Worm (Caenorhabditis elegans) whole organism, L4/young adult: ENCODE data around the gene npr-30.

Experiments used
- W03F9.2 ChIP-seq: fragments of 150-350 bp; optimal IDR thresholded peaks from 2 replicates; lab custom pipeline; 2014; ENCODE audit warnings: missing biosample characterization, missing genetic modification characterization
- dao-5 ChIP-seq: sonication (generic microtip); optimal IDR thresholded peaks from 2 replicates; lab custom pipeline; 2016; ENCODE audit warnings: missing genotype, missing genetic modification characterization, moderate library complexity, missing compliant biosample characterization
- him-1 ChIP-seq: sonication (generic microtip); optimal IDR thresholded peaks from 2 replicates; lab custom pipeline; 2016; ENCODE audit warnings: missing genotype, missing genetic modification reagents, missing genetic modification characterization, missing compliant biosample characterization

DNA sequence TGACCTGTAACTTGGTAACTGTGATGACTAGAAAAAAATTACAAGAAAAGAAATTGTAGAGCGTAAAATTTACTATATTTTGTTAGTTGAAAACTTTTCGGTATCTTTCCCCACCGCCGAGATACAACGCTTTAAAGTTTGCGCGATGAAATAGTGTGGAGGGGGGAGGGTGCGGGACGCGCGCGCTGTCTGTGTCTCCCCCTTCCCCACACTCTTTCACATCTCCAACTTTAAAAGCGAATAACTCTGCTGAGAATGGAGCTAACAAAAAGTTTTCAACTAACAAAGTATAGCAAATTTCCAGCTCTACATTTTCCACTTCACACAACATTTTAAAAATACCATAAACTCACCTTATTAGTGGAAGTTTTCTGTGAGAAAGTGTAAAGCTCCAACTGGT is 14.4 kb downstream of the npr-30 start:
- TF ChIP-seq him-1 (tag; lab: Kevin White, UChicago) = no peak
- TF ChIP-seq dao-5 (tag; lab: Kevin White, UChicago) = no peak
- no peak for TF ChIP-seq W03F9.2 (tag; lab: Kevin White, UChicago)
